Fruit fly (Drosophila melanogaster) whole organism, adult: Measurements from ENCODE around the gene CG8677.

ENCODE experiments used
- CG11617 ChIP-seq: fragments of 200-800 bp; sonication (Bioruptor generic); optimal IDR thresholded peaks from 2 replicates; lab custom pipeline; 2017; ENCODE audit warnings: mild to moderate bottlenecking, missing biosample characterization, missing genetic modification reagents, missing genetic modification characterization
- CG12768 ChIP-seq: fragments of 200-800 bp; sonication (Bioruptor generic); optimal IDR thresholded peaks from 2 replicates; lab custom pipeline; 2017; ENCODE audit warnings: missing biosample characterization, missing genetic modification characterization, mild to moderate bottlenecking, moderate library complexity, missing genetic modification reagents
- CG5204 ChIP-seq: fragments of 200-800 bp; sonication (Bioruptor generic); optimal IDR thresholded peaks from 2 replicates; lab custom pipeline; 2016; ENCODE audit warnings: missing biosample characterization, missing genetic modification characterization
- CG7045 ChIP-seq: fragments of 200-800 bp; sonication (Bioruptor generic); optimal IDR thresholded peaks from 2 replicates; lab custom pipeline; 2017; ENCODE audit warnings: missing biosample characterization, mild to moderate bottlenecking, missing genetic modification characterization
- CG7101 ChIP-seq: fragments of 200-800 bp; sonication (Bioruptor generic); optimal IDR thresholded peaks from 2 replicates; lab custom pipeline; 2018; ENCODE audit warnings: missing biosample characterization, mild to moderate bottlenecking, missing genetic modification characterization, moderate library complexity
- Clk ChIP-seq: fragments of 200-800 bp; sonication (Bioruptor generic); optimal IDR thresholded peaks from 2 replicates; lab custom pipeline; 2017; ENCODE audit warnings: missing biosample characterization, missing genetic modification characterization
- Crg-1 ChIP-seq: fragments of 200-800 bp; sonication (Bioruptor generic); optimal IDR thresholded peaks from 2 replicates; lab custom pipeline; 2016; ENCODE audit warnings: missing biosample characterization, missing genetic modification characterization
- bab1 ChIP-seq: fragments of 200-800 bp; sonication (Bioruptor generic); optimal IDR thresholded peaks from 3 replicates; lab custom pipeline; 2019; ENCODE audit warnings: missing biosample characterization, mild to moderate bottlenecking, missing genetic modification characterization, moderate library complexity
- cic ChIP-seq: fragments of 200-800 bp; sonication (Bioruptor generic); optimal IDR thresholded peaks from 2 replicates; lab custom pipeline; 2017; ENCODE audit warnings: missing biosample characterization, mild to moderate bottlenecking, missing genetic modification characterization, moderate library complexity
- cnc ChIP-seq, 2 experiments: fragments of >200 bp; optimal IDR thresholded peaks; 2 replicates each; lab custom pipeline; 2017
- kay ChIP-seq: fragments of 200-800 bp; sonication (Bioruptor generic); peaks from one replicate; lab custom pipeline; 2016; ENCODE audit warnings: missing biosample characterization, missing genetic modification characterization, borderline replicate concordance
- tj ChIP-seq: fragments of 200-800 bp; sonication (Bioruptor generic); optimal IDR thresholded peaks from 3 replicates; lab custom pipeline; 2017; ENCODE audit warnings: missing biosample characterization, mild to moderate bottlenecking, missing genetic modification characterization, moderate library complexity
- toe ChIP-seq: fragments of 200-800 bp; sonication (Bioruptor generic); optimal IDR thresholded peaks from 2 replicates; lab custom pipeline; 2016; ENCODE audit warnings: missing biosample characterization, missing genetic modification characterization

- TF ChIP-seq CG7101 (tag; lab: Kevin White, UChicago) (no peak), CG11617 (GFP tag; lab: Kevin White, UChicago) (no peak), bab1 (no peak), kay (GFP tag; lab: Kevin White, UChicago) (no peak), cnc (optimal IDR thresholded peaks at IDR 0.05; lab: Kevin White, UChicago) (no peak), CG12768 (GFP tag; lab: Kevin White, UChicago) (no peak), Clk (GFP tag; lab: Kevin White, UChicago) (no peak), cic (GFP tag; lab: Kevin White, UChicago) (no peak), CG7045 (GFP tag; lab: Kevin White, UChicago) (no peak), tj (GFP tag; lab: Kevin White, UChicago) (no peak), toe (no peak), CG5204 (GFP tag; lab: Kevin White, UChicago) (no peak), Crg-1 (GFP tag; lab: Kevin White, UChicago) (no peak)
Measured at dm6 chr2L:21233430-21233829, 12.3 kb downstream of the CG8677 start.
